Worm (Caenorhabditis elegans): Measurements from ENCODE around the gene mlc-2.

ce11 chrX:17426712-17427111 is 29.7 kb downstream of the mlc-2 start:
- TF ChIP-seq lin-11 (tag; optimal IDR thresholded peaks at IDR 0.05) (no peak), nhr-21 (tag; optimal IDR thresholded peaks at IDR 0.05) (no peak)

Measured in whole organism, L2 larva.